Fruit fly (Drosophila melanogaster) whole organism, wandering third instar larva: ENCODE data around the gene CG34265.

Experiments used
- Abd-B ChIP-seq: fragments of >200 bp; optimal IDR thresholded peaks from 2 replicates; lab custom pipeline; 2017; ENCODE audit warnings: missing biosample characterization, missing genetic modification characterization
- CG32264 ChIP-seq: fragments of 200-800 bp; sonication (Bioruptor generic); optimal IDR thresholded peaks from 2 replicates; lab custom pipeline; 2016; ENCODE audit warnings: missing biosample characterization, missing genetic modification characterization
- CG9705 ChIP-seq: fragments of 200-800 bp; sonication (Bioruptor generic); optimal IDR thresholded peaks from 2 replicates; lab custom pipeline; 2018; ENCODE audit warnings: missing biosample characterization, mild to moderate bottlenecking, missing genetic modification characterization
- CrebA ChIP-seq: fragments of 200-800 bp; sonication (Bioruptor generic); optimal IDR thresholded peaks from 2 replicates; lab custom pipeline; 2016; ENCODE audit warnings: missing biosample characterization, mild to moderate bottlenecking, missing genetic modification characterization, borderline replicate concordance
- Dfd ChIP-seq: fragments of >200 bp; optimal IDR thresholded peaks from 2 replicates; lab custom pipeline; 2017; ENCODE audit warnings: missing biosample characterization, missing genetic modification characterization
- Dif ChIP-seq: fragments of 200-275, 200-300 bp; sonication (Bioruptor generic); optimal IDR thresholded peaks from 2 replicates; lab custom pipeline; 2018; ENCODE audit warnings: missing biosample characterization, missing genetic modification characterization; ENCODE audit not compliant: partially characterized antibody
- GATAd ChIP-seq: sonication (Bioruptor generic); optimal IDR thresholded peaks from 2 replicates; lab custom pipeline; 2016; ENCODE audit warnings: missing biosample characterization, missing genetic modification characterization
- Hnf4 ChIP-seq: fragments of 200-800 bp; sonication (Bioruptor generic); optimal IDR thresholded peaks from 2 replicates; lab custom pipeline; 2016; ENCODE audit warnings: missing biosample characterization, mild to moderate bottlenecking, missing genetic modification characterization
- Hr78 ChIP-seq: fragments of >200 bp; optimal IDR thresholded peaks from 2 replicates; lab custom pipeline; 2017; ENCODE audit warnings: missing biosample characterization, missing genetic modification characterization
- Hr83 ChIP-seq: fragments of 200-300 bp; sonication (Bioruptor generic); optimal IDR thresholded peaks from 2 replicates; lab custom pipeline; 2016; ENCODE audit warnings: missing biosample characterization, mild to moderate bottlenecking, missing genetic modification characterization, moderate library complexity; ENCODE audit not compliant: poor library complexity, severe bottlenecking
- Jra ChIP-seq: sonication (Bioruptor generic); optimal IDR thresholded peaks from 2 replicates; lab custom pipeline; 2016; ENCODE audit warnings: missing biosample characterization, missing genetic modification characterization
- Mio ChIP-seq: sonication (Bioruptor generic); optimal IDR thresholded peaks from 2 replicates; lab custom pipeline; 2016; ENCODE audit warnings: missing biosample characterization, missing genetic modification characterization
- Myc ChIP-seq: fragments of >200 bp; optimal IDR thresholded peaks from 2 replicates; lab custom pipeline; 2017
- N ChIP-seq: fragments of >200 bp; optimal IDR thresholded peaks from 2 replicates; lab custom pipeline; 2018; ENCODE audit warnings: missing biosample characterization, missing external identifiers, missing genetic modification characterization
- OdsH ChIP-seq: fragments of 200-800 bp; sonication (Bioruptor generic); optimal IDR thresholded peaks from 2 replicates; lab custom pipeline; 2016; ENCODE audit warnings: missing biosample characterization, mild to moderate bottlenecking, missing genetic modification characterization
- Rel ChIP-seq, 2 experiments: fragments of 200-800 bp; sonication (Bioruptor generic) in 1 of 2; optimal IDR thresholded peaks; 2 replicates in 1 of 2; 3 replicates in 1 of 2; lab custom pipeline; 2016 to 2019; ENCODE audit warnings: mild to moderate bottlenecking in 2 of 2, missing biosample characterization in 2 of 2, missing genetic modification characterization in 2 of 2, moderate library complexity in 1 of 2
- Sp1 ChIP-seq: fragments of 200-800 bp; sonication (Bioruptor generic); optimal IDR thresholded peaks from 3 replicates; lab custom pipeline; 2019; ENCODE audit warnings: missing biosample characterization, mild to moderate bottlenecking, missing genetic modification characterization, moderate library complexity
- Vsx2 ChIP-seq: fragments of 200-300, 225-300 bp; sonication (Bioruptor generic); optimal IDR thresholded peaks from 2 replicates; lab custom pipeline; 2018; ENCODE audit warnings: missing biosample characterization, missing genetic modification characterization; ENCODE audit not compliant: partially characterized antibody
- brk ChIP-seq: fragments of 200-800 bp; sonication (Bioruptor generic); optimal IDR thresholded peaks from 2 replicates; lab custom pipeline; 2016; ENCODE audit warnings: missing biosample characterization, mild to moderate bottlenecking, missing genetic modification characterization
- dsf ChIP-seq: sonication (Bioruptor generic); optimal IDR thresholded peaks from 2 replicates; lab custom pipeline; 2016; ENCODE audit warnings: missing biosample characterization, missing genetic modification characterization, borderline replicate concordance
- ey ChIP-seq: fragments of 200-800 bp; sonication (Bioruptor generic); optimal IDR thresholded peaks from 2 replicates; lab custom pipeline; 2016; ENCODE audit warnings: missing biosample characterization, missing genetic modification characterization
- foxo ChIP-seq, 2 experiments: fragments of 200-800 bp; sonication (Bioruptor generic); optimal IDR thresholded peaks; 2 replicates in 1 of 2; 3 replicates in 1 of 2; lab custom pipeline; 2016 to 2017; ENCODE audit warnings: missing biosample characterization in 2 of 2, missing genetic modification characterization in 2 of 2
- fru ChIP-seq: fragments of 200-800 bp; sonication (Bioruptor generic); optimal IDR thresholded peaks from 3 replicates; lab custom pipeline; 2016; ENCODE audit warnings: missing biosample characterization, mild to moderate bottlenecking, missing genetic modification characterization
- h ChIP-seq: fragments of 200-800 bp; sonication (Bioruptor generic); optimal IDR thresholded peaks from 3 replicates; lab custom pipeline; 2016; ENCODE audit warnings: missing biosample characterization, mild to moderate bottlenecking, missing genetic modification characterization
- jim ChIP-seq: fragments of 175-275, 200-325 bp; sonication (Bioruptor generic); optimal IDR thresholded peaks from 2 replicates; lab custom pipeline; 2016; ENCODE audit warnings: missing biosample characterization, mild to moderate bottlenecking, missing genetic modification characterization
- psq ChIP-seq: fragments of 200-800 bp; sonication (Bioruptor generic); optimal IDR thresholded peaks from 3 replicates; lab custom pipeline; 2017; ENCODE audit warnings: missing biosample characterization, mild to moderate bottlenecking, missing genetic modification characterization, moderate library complexity
- rgr ChIP-seq: fragments of 200-800 bp; sonication (Bioruptor generic); optimal IDR thresholded peaks from 3 replicates; lab custom pipeline; 2016; ENCODE audit warnings: missing biosample characterization, mild to moderate bottlenecking, missing genetic modification characterization
- sage ChIP-seq: fragments of 200-800 bp; sonication (Bioruptor generic); optimal IDR thresholded peaks from 2 replicates; lab custom pipeline; 2016; ENCODE audit warnings: missing biosample characterization, mild to moderate bottlenecking, missing genetic modification characterization
- sv ChIP-seq: fragments of 200-800 bp; sonication (Bioruptor generic); optimal IDR thresholded peaks from 3 replicates; lab custom pipeline; 2016; ENCODE audit warnings: missing biosample characterization, missing genetic modification characterization
- woc ChIP-seq: sonication (Bioruptor generic); optimal IDR thresholded peaks from 2 replicates; lab custom pipeline; 2016; ENCODE audit warnings: missing biosample characterization, mild to moderate bottlenecking, missing genetic modification characterization

Gene CG34265

DNA sequence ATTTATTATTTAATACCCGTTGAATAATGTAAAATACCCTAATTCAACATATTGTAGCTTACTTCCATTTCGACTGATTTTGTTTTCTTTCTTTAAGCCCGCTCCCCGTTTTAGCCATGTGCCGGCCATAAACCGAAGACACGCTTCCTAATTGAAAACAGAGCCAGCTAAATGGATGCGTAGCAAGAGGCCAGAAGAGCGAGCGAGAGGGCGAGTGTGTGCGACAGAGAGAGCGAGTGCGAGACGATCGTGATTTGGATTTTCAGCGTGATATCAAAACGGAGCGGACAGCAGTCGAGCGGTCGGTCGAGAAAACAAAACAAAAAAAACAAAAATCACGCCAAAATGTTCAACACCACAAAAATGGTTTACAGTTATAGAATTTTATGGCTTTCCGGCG is 2.0 kb upstream of the CG34265 start:
- TF ChIP-seq CrebA (GFP tag; lab: Kevin White, UChicago), result no peak
- TF ChIP-seq ey, result no peak
- TF ChIP-seq woc (GFP tag; lab: Kevin White, UChicago), result no peak
- no peak for TF ChIP-seq jim
- no peak for TF ChIP-seq h (GFP tag; lab: Kevin White, UChicago)
- no peak for TF ChIP-seq Hnf4
- no peak for TF ChIP-seq brk (GFP tag; lab: Kevin White, UChicago)
- TF ChIP-seq psq, result no peak
- no peak for TF ChIP-seq Abd-B (GFP tag; lab: Kevin White, UChicago)
- no peak for TF ChIP-seq sage

DNA sequence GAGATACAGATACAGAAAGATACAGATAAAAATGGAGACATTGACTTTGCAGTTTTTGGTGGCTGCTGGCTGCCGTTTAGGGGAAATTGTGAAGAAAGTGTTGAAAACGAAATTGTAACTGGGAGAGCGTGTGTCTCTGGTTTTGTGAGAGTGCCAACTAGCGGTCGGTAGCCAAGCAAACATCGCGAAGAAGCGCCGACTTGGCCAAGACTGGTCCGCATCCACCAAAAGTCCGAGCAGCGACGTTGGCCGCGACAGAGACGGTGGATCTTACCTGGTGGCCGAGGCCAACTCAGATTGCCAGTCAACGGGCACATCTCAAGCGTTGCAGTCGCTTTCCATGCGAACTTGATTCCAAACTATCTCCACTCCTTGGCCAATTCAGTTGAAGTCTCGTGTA is 2.5 kb downstream of the CG34265 start, which contains the start of gene CG14960:
TSS of gene CG14960 (plus strand) at position 301 of the 400 bp plus-strand sequence.
- TF ChIP-seq GATAd (GFP tag; lab: Kevin White, UChicago), result no peak
- no peak for TF ChIP-seq CG9705
- no peak for TF ChIP-seq OdsH
- no peak for TF ChIP-seq CG32264 (GFP tag; lab: Kevin White, UChicago)
- TF ChIP-seq Vsx2 (GFP tag; lab: Kevin White, UChicago), result no peak
- no peak for TF ChIP-seq jim
- TF ChIP-seq dsf (GFP tag; lab: Kevin White, UChicago), result no peak
- TF ChIP-seq N (GFP tag; lab: Kevin White, UChicago), result no peak
- no peak for TF ChIP-seq Sp1 (GFP tag; lab: Kevin White, UChicago)
- no peak for TF ChIP-seq Hr78 (GFP tag; lab: Kevin White, UChicago)
- no peak for TF ChIP-seq Mio (GFP tag; lab: Kevin White, UChicago)

DNA sequence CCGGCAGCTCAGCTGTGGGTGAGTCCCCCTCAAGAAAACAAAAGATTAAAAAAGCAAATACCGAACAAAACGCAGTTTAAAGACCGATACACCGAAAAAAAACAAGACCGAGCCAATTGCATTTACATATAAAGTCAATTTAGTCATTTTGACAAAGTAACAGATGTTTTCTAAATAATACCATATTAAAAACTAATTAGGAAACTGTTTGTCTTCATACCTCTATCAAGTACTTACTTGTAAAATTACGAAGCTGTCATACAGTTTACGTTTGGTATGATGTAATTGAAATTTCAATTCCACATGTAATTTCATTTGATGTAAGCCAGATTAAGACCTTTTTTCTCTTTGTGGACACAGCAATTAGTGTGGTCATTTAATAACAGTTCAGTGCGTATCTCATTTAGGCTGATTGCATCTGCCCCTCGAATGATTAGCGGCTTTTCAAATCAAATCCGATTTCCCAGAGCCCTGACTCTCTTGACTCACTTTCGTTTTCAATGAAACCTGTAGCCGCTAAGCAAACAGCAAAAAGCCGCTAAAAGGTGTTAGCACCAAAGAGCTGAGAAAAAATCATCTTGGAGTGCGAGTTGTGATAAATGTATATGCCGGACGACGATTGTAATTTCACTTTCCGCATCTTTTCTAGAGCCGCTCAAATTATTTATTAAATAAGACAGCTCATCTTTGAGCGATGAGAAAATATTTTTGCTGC is 6.4 kb downstream of the CG34265 start:
- TF ChIP-seq woc (GFP tag; lab: Kevin White, UChicago), result no peak
- TF ChIP-seq Rel (GFP tag; optimal IDR thresholded peaks at IDR 0.05; lab: Kevin White, UChicago), result no peak
- TF ChIP-seq Rel (tag; optimal IDR thresholded peaks at IDR 0.05; lab: Kevin White, UChicago), result peak; percentile 8

DNA sequence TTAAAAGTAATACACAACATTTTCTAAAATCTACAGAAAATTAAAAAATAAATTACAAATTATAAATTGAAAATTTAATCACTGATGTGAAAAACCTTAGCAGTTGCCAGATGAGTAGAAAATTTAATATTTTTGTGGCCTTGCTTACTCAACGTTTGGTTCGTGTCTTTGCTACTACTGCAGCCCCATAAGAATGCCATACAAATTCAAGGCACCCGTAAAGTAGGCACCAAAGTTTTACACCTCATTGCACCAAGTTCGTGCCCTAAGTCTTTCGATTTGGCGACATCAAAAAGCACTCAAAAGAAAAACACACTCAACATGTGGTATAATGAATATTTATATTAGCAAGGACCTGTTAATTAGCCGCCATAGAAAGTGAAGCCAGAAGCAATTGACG is 8.7 kb downstream of the CG34265 start:
- TF ChIP-seq sv (no peak), Myc (lab: Kevin White, UChicago) (peak; percentile 45), N (GFP tag; lab: Kevin White, UChicago) (peak; percentile 29), GATAd (GFP tag; lab: Kevin White, UChicago) (no peak), Vsx2 (GFP tag; lab: Kevin White, UChicago) (peak; percentile 73)

DNA sequence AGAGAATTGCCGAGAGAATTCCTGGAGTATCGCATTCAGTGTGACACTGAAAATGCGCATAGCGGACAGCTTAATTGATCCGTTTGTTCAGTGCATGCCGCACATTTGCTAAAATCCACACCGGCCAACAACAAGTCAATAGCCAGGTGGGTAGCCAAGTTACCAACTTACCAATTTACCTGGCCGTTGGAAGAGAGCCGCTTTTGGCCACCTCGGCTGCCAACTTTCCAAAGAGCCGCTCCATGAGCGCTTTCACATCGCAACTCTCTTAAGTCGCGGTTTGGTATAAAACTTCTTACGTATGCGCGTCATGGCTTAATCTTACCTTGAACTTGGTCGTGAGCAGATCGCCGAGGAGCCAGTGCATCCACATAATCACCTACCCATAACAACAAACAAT is 11.7 kb downstream of the CG34265 start, which contains the start of gene CG12017:
TSS of gene CG12017 (plus strand) at position 310 of the 400 bp plus-strand sequence.
- TF ChIP-seq Mio (GFP tag; lab: Kevin White, UChicago), result no peak
- TF ChIP-seq CG9705, result no peak
- TF ChIP-seq brk (GFP tag; lab: Kevin White, UChicago), result no peak
- no peak for TF ChIP-seq sv
- TF ChIP-seq Hr83 (GFP tag; lab: Kevin White, UChicago), result no peak
- no peak for TF ChIP-seq Jra (GFP tag; lab: Kevin White, UChicago)
- TF ChIP-seq Sp1 (GFP tag; lab: Kevin White, UChicago), result no peak
- no peak for TF ChIP-seq ey
- no peak for TF ChIP-seq rgr (GFP tag; lab: Kevin White, UChicago)
- no peak for TF ChIP-seq Dfd (GFP tag; lab: Kevin White, UChicago)
- TF ChIP-seq fru (GFP tag; lab: Kevin White, UChicago), result no peak
- no peak for TF ChIP-seq sage
- no peak for TF ChIP-seq N (GFP tag; lab: Kevin White, UChicago)
- no peak for TF ChIP-seq jim
- no peak for TF ChIP-seq foxo (GFP tag; optimal IDR thresholded peaks at IDR 0.05; lab: Kevin White, UChicago)
- TF ChIP-seq Myc (lab: Kevin White, UChicago), result no peak
- no peak for TF ChIP-seq CrebA (GFP tag; lab: Kevin White, UChicago)
- no peak for TF ChIP-seq CG32264 (GFP tag; lab: Kevin White, UChicago)
- no peak for TF ChIP-seq Dif (GFP tag; lab: Kevin White, UChicago)
- TF ChIP-seq Vsx2 (GFP tag; lab: Kevin White, UChicago), result no peak
